Worm (Caenorhabditis elegans): Measurements from ENCODE around the gene W02B12.16.

Gene W02B12.16

ce11 chrII:11428599-11428998, 47.7 kb downstream of the W02B12.16 start:
- TF ChIP-seq B0310.2 (tag; optimal IDR thresholded peaks at IDR 0.05) (no peak), ceh-13 (GFP tag; optimal IDR thresholded peaks at IDR 0.05) (no peak), aly-1 (tag; optimal IDR thresholded peaks at IDR 0.05) (no peak), tbx-11 (GFP tag; IDR thresholded peaks at IDR 0.05) (no peak), hmg-4 (GFP tag; optimal IDR thresholded peaks at IDR 0.05) (no peak), flt-1 (GFP tag; IDR thresholded peaks at IDR 0.05) (no peak)

ce11 chrII:11427322-11427721, 49.0 kb downstream of the W02B12.16 start:
- TF ChIP-seq hnd-1 (tag; optimal IDR thresholded peaks at IDR 0.05) (no peak), flt-1 (GFP tag; IDR thresholded peaks at IDR 0.05) (no peak), ceh-36 (tag; optimal IDR thresholded peaks at IDR 0.05) (no peak), hmbx-1 (tag; optimal IDR thresholded peaks at IDR 0.05) (no peak), B0310.2 (tag; optimal IDR thresholded peaks at IDR 0.05) (no peak), ama-1 (optimal IDR thresholded peaks at IDR 0.05) (no peak), tbx-37 (GFP tag; conservative IDR thresholded peaks at IDR 0.05) (no peak), ceh-13 (GFP tag; optimal IDR thresholded peaks at IDR 0.05) (no peak), sea-1 (GFP tag; conservative IDR thresholded peaks at IDR 0.05) (no peak), ets-7 (tag; optimal IDR thresholded peaks at IDR 0.05) (no peak)
